Worm (Caenorhabditis elegans): Measurements from ENCODE around the gene hsp-60.

hsp-60 gene

ce11 chrIII:1618312-1618711 lies 1.2 kb upstream of the hsp-60 start:
- no peak for TF ChIP-seq zim-3 (tag; optimal IDR thresholded peaks at IDR 0.05)
- TF ChIP-seq ztf-6 (GFP tag; IDR thresholded peaks at IDR 0.05), result no peak
- no peak for TF ChIP-seq hsf-1 (GFP tag; IDR thresholded peaks at IDR 0.05)

ce11 chrIII:1618915-1619314 lies 627 bp upstream of the hsp-60 start, which contains the start of gene Y22D7AL.10:
Gene Y22D7AL.10 (minus strand): TSS chrIII:1618929.
- TF ChIP-seq hrde-1 (tag; optimal IDR thresholded peaks at IDR 0.05; ENCODE audit: borderline replicate concordance), result peak; percentile 96
- no peak for TF ChIP-seq hlh-12 (tag; optimal IDR thresholded peaks at IDR 0.05)
- TF ChIP-seq egl-44 (GFP tag; IDR thresholded peaks at IDR 0.05), result peak; percentile 93
- peak; percentile 72 for TF ChIP-seq T07F8.4 (tag; optimal IDR thresholded peaks at IDR 0.05)
- TF ChIP-seq let-526 (GFP tag; IDR thresholded peaks at IDR 0.05), result peak; percentile 92
- TF ChIP-seq lag-1 (GFP tag; IDR thresholded peaks at IDR 0.05), result 0 out of 2 replicates have a peak, but pooled peaks have one; percentile 56
- peak; percentile 66 for TF ChIP-seq snpc-1.1 (tag; optimal IDR thresholded peaks at IDR 0.05; ENCODE audit: insufficient read depth)
- TF ChIP-seq ceh-91 (GFP tag; IDR thresholded peaks at IDR 0.05), result peak; percentile 96
- no peak for TF ChIP-seq ama-1 (optimal IDR thresholded peaks at IDR 0.05)
- TF ChIP-seq ama-1 (GFP tag; optimal IDR thresholded peaks at IDR 0.05), result peak in 1 of 2 experiments; percentile 67
- peak; percentile 88 for TF ChIP-seq F33H1.4 (GFP tag; IDR thresholded peaks at IDR 0.05)
- TF ChIP-seq sptf-2 (GFP tag; optimal IDR thresholded peaks at IDR 0.05), result peak; percentile 68
- TF ChIP-seq egrh-3 (GFP tag; IDR thresholded peaks at IDR 0.05), result peak; percentile 80
- TF ChIP-seq madf-3 (GFP tag; IDR thresholded peaks at IDR 0.05), result peak; percentile 96
- peak; percentile 96 for TF ChIP-seq F10E7.11 (tag; optimal IDR thresholded peaks at IDR 0.05)
- TF ChIP-seq ceh-27 (GFP tag; optimal IDR thresholded peaks at IDR 0.05), result peak; percentile 98
- peak; percentile 68 for TF ChIP-seq aptf-2 (GFP tag; conservative IDR thresholded peaks at IDR 0.05)
- TF ChIP-seq mel-28 (tag; optimal IDR thresholded peaks at IDR 0.05; ENCODE audit: borderline replicate concordance), result peak; percentile 87
- peak; percentile 73 for TF ChIP-seq pha-4 (tag; optimal IDR thresholded peaks at IDR 0.05)
- no peak for TF ChIP-seq nfya-1 (tag; optimal IDR thresholded peaks at IDR 0.05; ENCODE audit: borderline replicate concordance, insufficient read depth)
- TF ChIP-seq Y53F4B.3 (GFP tag; IDR thresholded peaks at IDR 0.05), result peak; percentile 85
- TF ChIP-seq lin-54 (GFP tag; optimal IDR thresholded peaks at IDR 0.05), result peak; percentile 98
- peak; percentile 85 for TF ChIP-seq dpff-1 (tag; optimal IDR thresholded peaks at IDR 0.05)
- TF ChIP-seq F55B11.4 (tag; optimal IDR thresholded peaks at IDR 0.05; ENCODE audit: borderline replicate concordance, insufficient read depth), result no peak
- TF ChIP-seq athp-1 (tag; optimal IDR thresholded peaks at IDR 0.05), result peak; percentile 99
- TF ChIP-seq lin-35 (GFP tag; optimal IDR thresholded peaks at IDR 0.05), result peak; percentile 72 to 95 (median 94)
- TF ChIP-seq tbx-9 (tag; optimal IDR thresholded peaks at IDR 0.05; ENCODE audit: borderline replicate concordance), result peak; percentile 64
- peak; percentile 83 to 92 for TF ChIP-seq let-607 (tag; optimal IDR thresholded peaks at IDR 0.05)
- TF ChIP-seq ceh-40 (GFP tag; IDR thresholded peaks at IDR 0.05), result 0 out of 2 replicates have a peak, but pooled peaks have one; percentile 44
- peak; percentile 77 for TF ChIP-seq ztf-18 (tag; optimal IDR thresholded peaks at IDR 0.05)
- peak; percentile 100 for TF ChIP-seq tlf-1 (GFP tag; optimal IDR thresholded peaks at IDR 0.05)
- peak; percentile 100 for TF ChIP-seq nfya-2 (GFP tag; IDR thresholded peaks at IDR 0.05)
- no peak for TF ChIP-seq akir-1 (GFP tag; optimal IDR thresholded peaks at IDR 0.05)
- peak; percentile 77 for TF ChIP-seq die-1 (tag; optimal IDR thresholded peaks at IDR 0.05)
- TF ChIP-seq ztf-3 (GFP tag; optimal IDR thresholded peaks at IDR 0.05), result peak; percentile 83
- TF ChIP-seq lsy-27 (tag; optimal IDR thresholded peaks at IDR 0.05; ENCODE audit: borderline replicate concordance, insufficient read depth), result peak; percentile 48
- peak; percentile 98 for TF ChIP-seq Y53G8AR.9 (GFP tag; conservative IDR thresholded peaks at IDR 0.05)
- TF ChIP-seq repo-1 (tag; optimal IDR thresholded peaks at IDR 0.05), result peak; percentile 99
- TF ChIP-seq unc-130 (GFP tag; optimal IDR thresholded peaks at IDR 0.05), result peak; percentile 98
- peak; percentile 95 for TF ChIP-seq ceh-79 (tag; optimal IDR thresholded peaks at IDR 0.05)
- peak; percentile 73 for TF ChIP-seq T26A5.8 (tag; optimal IDR thresholded peaks at IDR 0.05)
- peak; percentile 99 for TF ChIP-seq ekl-4 (GFP tag; IDR thresholded peaks at IDR 0.05)
- TF ChIP-seq Y67H2A.10 (GFP tag; conservative IDR thresholded peaks at IDR 0.05), result peak; percentile 94

All from whole organism, young adult.